Fruit fly (Drosophila melanogaster) whole organism, embryonic: Measurements from ENCODE around the gene Sgs5.

Experiments
- ATbp ChIP-seq: fragments of 200-800 bp; sonication (Bioruptor generic); optimal IDR thresholded peaks from 2 replicates; lab custom pipeline; 2017; ENCODE audit warnings: missing biosample characterization, mild to moderate bottlenecking, missing genetic modification characterization, missing genetic modification reagents
- Aef1 ChIP-seq: fragments of 200-800 bp; sonication (Bioruptor generic); IDR thresholded peaks from 3 replicates; pipeline ENCODE4 v1.3.6; 2022; ENCODE audit warnings: missing biosample characterization, missing genetic modification characterization
- Atf3 ChIP-seq: fragments of 200-800 bp; sonication (Bioruptor generic); optimal IDR thresholded peaks from 3 replicates; lab custom pipeline; 2016; ENCODE audit warnings: missing biosample characterization, missing genetic modification characterization
- B-H1 ChIP-seq: fragments of 200-800 bp; sonication (Bioruptor generic); IDR thresholded peaks from 3 replicates; pipeline ENCODE4 v1.3.6; 2022; ENCODE audit warnings: missing biosample characterization, missing genetic modification characterization
- Bdp1 ChIP-seq: fragments of 200-800 bp; sonication (Bioruptor generic); optimal IDR thresholded peaks from 3 replicates; lab custom pipeline; 2016; ENCODE audit warnings: missing biosample characterization, missing genetic modification characterization
- Bgb ChIP-seq: fragments of 200-800 bp; sonication (Bioruptor generic); IDR thresholded peaks from 2 replicates; pipeline ENCODE4 v1.3.6; 2022; ENCODE audit warnings: missing biosample characterization, missing genetic modification characterization; ENCODE audit not compliant: partially characterized antibody
- CG1024 ChIP-seq: fragments of 200-800 bp; sonication (Bioruptor generic); IDR thresholded peaks from 2 replicates; pipeline ENCODE4 v1.3.6; 2022; ENCODE audit warnings: missing biosample characterization, missing genetic modification characterization
- CG10543 ChIP-seq: fragments of 200-800 bp; sonication (Bioruptor generic); optimal IDR thresholded peaks from 3 replicates; lab custom pipeline; 2017; ENCODE audit warnings: missing biosample characterization, mild to moderate bottlenecking, missing genetic modification characterization, moderate library complexity
- CG10565 ChIP-seq: fragments of 200-800 bp; sonication (Bioruptor generic); optimal IDR thresholded peaks from 3 replicates; lab custom pipeline; 2016; ENCODE audit warnings: missing biosample characterization, mild to moderate bottlenecking, missing genetic modification characterization
- CG11504 ChIP-seq: fragments of 200-800 bp; sonication (Bioruptor generic); optimal IDR thresholded peaks from 3 replicates; lab custom pipeline; 2019; ENCODE audit warnings: missing biosample characterization, mild to moderate bottlenecking, missing genetic modification characterization, moderate library complexity
- CG12104 ChIP-seq: fragments of 200-800 bp; sonication (Bioruptor generic); optimal IDR thresholded peaks from 3 replicates; lab custom pipeline; 2016; ENCODE audit warnings: missing biosample characterization, missing genetic modification characterization
- CG15073 ChIP-seq: fragments of 200-800 bp; sonication (Bioruptor generic); optimal IDR thresholded peaks from 2 replicates; lab custom pipeline; 2016; ENCODE audit warnings: missing biosample characterization, missing genetic modification characterization
- CG1647 ChIP-seq: fragments of 200-800 bp; sonication (Bioruptor generic); optimal IDR thresholded peaks from 3 replicates; lab custom pipeline; 2016; ENCODE audit warnings: missing biosample characterization, missing genetic modification characterization
- CG2116 ChIP-seq: fragments of 200-800 bp; sonication (Bioruptor generic); optimal IDR thresholded peaks from 3 replicates; lab custom pipeline; 2018; ENCODE audit warnings: missing biosample characterization, mild to moderate bottlenecking, missing genetic modification characterization
- CG2129 ChIP-seq: fragments of 200-800 bp; sonication (Bioruptor generic); IDR thresholded peaks from 2 replicates; pipeline ENCODE4 v1.3.6; 2022; ENCODE audit warnings: missing biosample characterization, missing genetic modification characterization; ENCODE audit not compliant: partially characterized antibody
- CG34224 ChIP-seq: fragments of 200-800 bp; sonication (Bioruptor generic); IDR thresholded peaks from 3 replicates; pipeline ENCODE4 v1.3.6; 2022; ENCODE audit warnings: missing biosample characterization, missing genetic modification characterization; ENCODE audit not compliant: partially characterized antibody
- CG34376 ChIP-seq: fragments of 200-800 bp; sonication (Bioruptor generic); optimal IDR thresholded peaks from 2 replicates; lab custom pipeline; 2018; ENCODE audit warnings: missing biosample characterization, mild to moderate bottlenecking, missing genetic modification characterization
- CG4404 ChIP-seq: fragments of 200-800 bp; sonication (Bioruptor generic); IDR thresholded peaks from 2 replicates; pipeline ENCODE4 v1.3.6; 2022; ENCODE audit warnings: missing biosample characterization, missing genetic modification characterization
- CG4707 ChIP-seq: fragments of 200-800 bp; sonication (Bioruptor generic); optimal IDR thresholded peaks from 2 replicates; lab custom pipeline; 2018; ENCODE audit warnings: missing biosample characterization, mild to moderate bottlenecking, missing genetic modification characterization, moderate library complexity
- CG6272 ChIP-seq: fragments of 200-800 bp; sonication (Bioruptor generic); IDR thresholded peaks from 2 replicates; pipeline ENCODE4 v1.3.6; 2022; ENCODE audit warnings: missing biosample characterization, missing genetic modification characterization
- CG6854 ChIP-seq: fragments of 200-800 bp; sonication (Bioruptor generic); optimal IDR thresholded peaks from 3 replicates; lab custom pipeline; 2017; ENCODE audit warnings: missing biosample characterization, mild to moderate bottlenecking, missing genetic modification characterization
- CG7271 ChIP-seq: fragments of 200-800 bp; sonication (Bioruptor generic); optimal IDR thresholded peaks from 2 replicates; lab custom pipeline; 2018; ENCODE audit warnings: missing biosample characterization, mild to moderate bottlenecking, missing genetic modification characterization, moderate library complexity
- CG8089 ChIP-seq: fragments of 200-800 bp; sonication (Bioruptor generic); optimal IDR thresholded peaks from 3 replicates; lab custom pipeline; 2016; ENCODE audit warnings: missing biosample characterization, missing genetic modification characterization
- CHES-1-like ChIP-seq: fragments of 200-800 bp; sonication (Bioruptor generic); optimal IDR thresholded peaks from 2 replicates; lab custom pipeline; 2016; ENCODE audit warnings: missing biosample characterization, missing genetic modification characterization
- D19A ChIP-seq: fragments of 200-800 bp; optimal IDR thresholded peaks from 3 replicates; lab custom pipeline; 2019; ENCODE audit warnings: missing biosample characterization, mild to moderate bottlenecking, missing genetic modification characterization, moderate library complexity
- Dip3 ChIP-seq: fragments of 200-800 bp; sonication (Bioruptor generic); optimal IDR thresholded peaks from 3 replicates; lab custom pipeline; 2016; ENCODE audit warnings: missing biosample characterization, missing genetic modification characterization
- Dll ChIP-seq: fragments of 200-800 bp; sonication (Bioruptor generic); IDR thresholded peaks from 4 replicates; pipeline ENCODE4 v1.3.6; 2022; ENCODE audit warnings: missing biosample characterization, missing genetic modification characterization; ENCODE audit not compliant: partially characterized antibody
- ERR ChIP-seq: fragments of 200-800 bp; sonication (Bioruptor generic); optimal IDR thresholded peaks from 2 replicates; lab custom pipeline; 2016; ENCODE audit warnings: missing biosample characterization, missing genetic modification characterization
- Elba2 ChIP-seq: fragments of 200-800 bp; sonication (Bioruptor generic); optimal IDR thresholded peaks from 3 replicates; lab custom pipeline; 2016; ENCODE audit warnings: missing biosample characterization, missing genetic modification characterization
- Max ChIP-seq: fragments of 200-800 bp; sonication (Bioruptor generic); optimal IDR thresholded peaks from 2 replicates; lab custom pipeline; 2016; ENCODE audit warnings: missing biosample characterization, mild to moderate bottlenecking, missing genetic modification characterization
- Med ChIP-seq: fragments of 200-800 bp; sonication (Bioruptor generic); peaks from one replicate; lab custom pipeline; 2016; ENCODE audit warnings: missing biosample characterization, missing genetic modification characterization, mild to moderate bottlenecking, inconsistent platforms, moderate library complexity
- Mrtf ChIP-seq: fragments of 200-800 bp; sonication (Bioruptor generic); IDR thresholded peaks from 3 replicates; pipeline ENCODE4 v1.3.6; 2022; ENCODE audit warnings: missing biosample characterization, missing genetic modification characterization
- Sox102F ChIP-seq: fragments of 200-800 bp; sonication (Bioruptor generic); optimal IDR thresholded peaks from 2 replicates; lab custom pipeline; 2018; ENCODE audit warnings: missing biosample characterization, mild to moderate bottlenecking, missing genetic modification characterization, moderate library complexity
- Stat92E ChIP-seq, 3 experiments: fragments of >200 bp in 2 of 3; fragments of 200-800 bp in 1 of 3; sonication (Bioruptor generic) in 1 of 3; optimal IDR thresholded peaks; 2 replicates each; lab custom pipeline; 2017 to 2019; ENCODE audit warnings: missing biosample characterization in 3 of 3, missing genetic modification characterization in 3 of 3, mild to moderate bottlenecking in 1 of 3, moderate library complexity in 1 of 3
- Taf1 ChIP-seq: fragments of 200-800 bp; sonication (Bioruptor generic); IDR thresholded peaks from 2 replicates; pipeline ENCODE4 v1.3.6; 2022; ENCODE audit warnings: missing biosample characterization, missing genetic modification characterization
- Trl ChIP-seq, 3 experiments: fragments of >200 bp in 2 of 3; fragments of 200-800 bp in 1 of 3; sonication (Bioruptor generic) in 1 of 3; optimal IDR thresholded peaks; 2 replicates in 1 of 3; 3 replicates in 2 of 3; lab custom pipeline; 2016 to 2017; ENCODE audit warnings: missing biosample characterization in 1 of 3, missing genetic modification characterization in 1 of 3
- bbx ChIP-seq: fragments of 200-800 bp; sonication (Bioruptor generic); IDR thresholded peaks from 2 replicates; pipeline ENCODE4 v1.3.6; 2022; ENCODE audit warnings: missing biosample characterization, missing genetic modification characterization; ENCODE audit not compliant: partially characterized antibody
- croc ChIP-seq: fragments of 200-800 bp; sonication (Bioruptor generic); conservative IDR thresholded peaks from 3 replicates; pipeline ENCODE4 v1.3.6; 2022; ENCODE audit warnings: missing biosample characterization, missing genetic modification characterization
- disco-r ChIP-seq: fragments of 200-800 bp; sonication (Bioruptor generic); optimal IDR thresholded peaks from 2 replicates; lab custom pipeline; 2016; ENCODE audit warnings: missing biosample characterization, missing genetic modification characterization
- dmrt99B ChIP-seq: fragments of 200-800 bp; sonication (Bioruptor generic); optimal IDR thresholded peaks from 2 replicates; lab custom pipeline; 2018; ENCODE audit warnings: missing biosample characterization, mild to moderate bottlenecking, missing genetic modification characterization, moderate library complexity
- grau ChIP-seq: fragments of 200-800 bp; optimal IDR thresholded peaks from 3 replicates; lab custom pipeline; 2019; ENCODE audit warnings: missing biosample characterization, mild to moderate bottlenecking, missing genetic modification characterization, moderate library complexity
- mld ChIP-seq: fragments of 200-800 bp; sonication (Bioruptor generic); IDR thresholded peaks from 3 replicates; pipeline ENCODE4 v1.3.6; 2022; ENCODE audit warnings: missing biosample characterization, missing genetic modification characterization; ENCODE audit not compliant: partially characterized antibody
- ro ChIP-seq: fragments of 200-800 bp; sonication (Bioruptor generic); IDR thresholded peaks from 2 replicates; pipeline ENCODE4 v1.3.6; 2022; ENCODE audit warnings: missing biosample characterization, missing genetic modification characterization
- sqz ChIP-seq: fragments of 200-800 bp; sonication (Bioruptor generic); optimal IDR thresholded peaks from 3 replicates; lab custom pipeline; 2018; ENCODE audit warnings: missing biosample characterization, mild to moderate bottlenecking, missing genetic modification characterization
- tio ChIP-seq: fragments of 200-800 bp; sonication (Bioruptor generic); optimal IDR thresholded peaks from 2 replicates; lab custom pipeline; 2017; ENCODE audit warnings: missing biosample characterization, missing genetic modification characterization, inconsistent platforms
- toy ChIP-seq: fragments of 200-800 bp; sonication (Bioruptor generic); IDR thresholded peaks from 2 replicates; pipeline ENCODE4 v1.3.6; 2022; ENCODE audit warnings: missing biosample characterization, missing genetic modification characterization
- vnd ChIP-seq: fragments of 200-800 bp; sonication (Bioruptor generic); IDR thresholded peaks from 3 replicates; pipeline ENCODE4 v1.3.6; 2022; ENCODE audit warnings: missing biosample characterization, missing genetic modification characterization; ENCODE audit not compliant: partially characterized antibody

Sgs5 gene

DNA sequence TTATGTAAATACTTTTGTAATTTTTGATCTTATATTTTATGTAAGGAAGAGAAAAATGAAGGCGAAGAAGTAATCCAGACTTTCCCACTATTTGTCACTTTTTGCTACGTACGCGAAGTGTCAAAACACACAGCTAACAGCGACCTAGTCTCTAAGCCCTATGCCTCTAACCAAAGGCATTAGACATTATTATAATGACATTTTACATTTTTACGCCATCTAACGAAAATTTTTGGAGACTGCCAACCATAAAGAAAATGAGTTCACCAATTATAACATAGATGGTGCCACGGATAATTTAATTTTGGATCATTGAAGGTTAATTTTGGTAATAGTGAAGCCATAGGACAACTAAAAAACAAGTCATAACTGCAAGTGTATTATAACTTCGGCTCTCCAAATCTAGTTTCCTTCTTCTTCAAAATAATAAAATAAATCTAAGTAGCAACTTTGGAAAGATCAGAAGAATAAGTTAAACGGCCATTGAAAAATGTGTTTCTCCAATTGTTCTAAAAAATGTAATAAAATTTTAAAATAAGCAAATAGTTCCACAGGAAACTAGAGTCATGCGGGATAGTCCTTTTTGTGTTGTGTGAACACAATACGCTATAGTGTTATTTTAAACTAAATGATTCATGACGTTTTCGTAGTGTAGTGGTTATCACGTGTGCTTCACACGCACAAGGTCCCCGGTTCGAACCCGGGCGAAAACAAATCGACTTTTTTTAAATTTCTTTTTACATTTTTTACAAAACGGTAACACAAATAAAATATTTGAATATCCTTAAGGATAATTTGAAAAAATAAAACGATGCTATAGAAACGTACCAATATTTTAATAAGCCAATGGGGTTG, 22.2 kb downstream of the Sgs5 start (continued):
- TF ChIP-seq CG6854 (GFP tag; lab: Kevin White, UChicago) (peak; percentile 20), CG10565 (GFP tag; lab: Kevin White, UChicago) (no peak), ATbp (GFP tag; lab: Kevin White, UChicago) (peak; percentile 9), CG4404 (GFP tag; lab: Robert Waterston, UW) (no peak), croc (GFP tag; lab: Robert Waterston, UW) (no peak), bbx (GFP tag; lab: Robert Waterston, UW) (peak; percentile 70), Aef1 (no peak), disco-r (GFP tag; lab: Kevin White, UChicago) (peak; percentile 7), ERR (GFP tag; lab: Kevin White, UChicago) (peak; percentile 27), CG8089 (GFP tag; lab: Kevin White, UChicago) (peak; percentile 9), grau (tag; lab: Kevin White, UChicago) (peak; percentile 20), Trl (optimal IDR thresholded peaks at IDR 0.05; lab: Kevin White, UChicago) (no peak), Trl (GFP tag; optimal IDR thresholded peaks at IDR 0.05; lab: Kevin White, UChicago) (no peak), Stat92E (GFP tag; optimal IDR thresholded peaks at IDR 0.05; lab: Kevin White, UChicago) (peak in 1 of 3 experiments; percentile 71), ro (GFP tag; lab: Robert Waterston, UW) (no peak), tio (no peak), CG7271 (tag; lab: Kevin White, UChicago) (no peak), sqz (GFP tag; lab: Kevin White, UChicago) (no peak), CG1647 (GFP tag; lab: Kevin White, UChicago) (no peak), CG15073 (GFP tag; lab: Kevin White, UChicago) (no peak), CG2116 (GFP tag; lab: Kevin White, UChicago) (no peak), CG34224 (peak; percentile 54; the same call in 2 of the 3 replicates), Taf1 (GFP tag; lab: Robert Waterston, UW) (no peak)
- TF ChIP-seq, all 482 proteins: peak for 118

DNA sequence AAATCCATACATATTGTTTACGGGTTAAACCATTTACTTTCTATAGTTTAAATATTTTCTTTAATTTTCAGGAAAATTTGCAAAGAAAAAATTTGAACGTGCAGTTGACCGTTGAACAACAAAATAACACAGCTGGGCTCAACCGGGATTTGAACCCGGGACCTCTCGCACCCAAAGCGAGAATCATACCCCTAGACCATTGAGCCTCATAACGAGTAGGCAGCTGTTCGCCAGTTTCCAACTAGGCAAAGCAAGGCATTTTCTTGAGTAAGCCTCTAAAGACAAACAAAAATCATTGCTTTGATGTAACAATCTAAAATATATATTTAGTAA, 22.8 kb downstream of the Sgs5 start:
- TF ChIP-seq toy (GFP tag; lab: Robert Waterston, UW), result no peak
- no peak for TF ChIP-seq CHES-1-like (GFP tag; lab: Kevin White, UChicago)
- no peak for TF ChIP-seq B-H1
- TF ChIP-seq Bdp1 (GFP tag; lab: Kevin White, UChicago), result peak; percentile 99
- no peak for TF ChIP-seq Sox102F (GFP tag; lab: Kevin White, UChicago)
- TF ChIP-seq Max (GFP tag; lab: Kevin White, UChicago), result no peak
- no peak for TF ChIP-seq CG4707
- no peak for TF ChIP-seq Aef1
- peak; percentile 21; the same call in 1 of the 2 replicates for TF ChIP-seq CG2129 (GFP tag; lab: Robert Waterston, UW)
- TF ChIP-seq D19A (tag; lab: Kevin White, UChicago), result no peak
- peak; percentile 92 for TF ChIP-seq mld (GFP tag; lab: Robert Waterston, UW)
- no peak for TF ChIP-seq CG11504 (tag; lab: Kevin White, UChicago)
- no peak for TF ChIP-seq Atf3 (GFP tag; lab: Kevin White, UChicago)
- TF ChIP-seq Elba2, result no peak
- TF ChIP-seq Med (GFP tag; lab: Kevin White, UChicago), result peak; percentile 51
- no peak for TF ChIP-seq Taf1 (GFP tag; lab: Robert Waterston, UW)
- no peak for TF ChIP-seq CG10543 (GFP tag; lab: Kevin White, UChicago)
- peak; percentile 18 for TF ChIP-seq dmrt99B (tag; lab: Kevin White, UChicago)
- no peak for TF ChIP-seq CG6272 (GFP tag; lab: Robert Waterston, UW)
- TF ChIP-seq vnd (GFP tag; lab: Robert Waterston, UW), result peak; percentile 76
- peak; percentile 81 for TF ChIP-seq Bgb (GFP tag; lab: Robert Waterston, UW)
- TF ChIP-seq CG1024 (GFP tag; lab: Robert Waterston, UW), result no peak
- peak; percentile 73; the same call in 3 of the 4 replicates for TF ChIP-seq Dll
- TF ChIP-seq Dip3, result no peak
- TF ChIP-seq Mrtf (GFP tag; lab: Robert Waterston, UW), result no peak
- peak; percentile 14 for TF ChIP-seq CG34376 (GFP tag; lab: Kevin White, UChicago)
- TF ChIP-seq CG12104, result no peak
